Worm (Caenorhabditis elegans) whole organism, young adult: ENCODE results near the gene madf-4.
A peak's percentile ranks its signal among the peaks of the same experiment; 100 is the strongest.

Source experiments
- aptf-3 ChIP-seq: fragments of 200-800 bp; sonication (Bioruptor generic); IDR thresholded peaks from 2 replicates; pipeline ENCODE4 v1.3.6; 2022; ENCODE audit warnings: missing genetic modification characterization, missing compliant biosample characterization
- ceh-40 ChIP-seq: fragments of 200-800 bp; sonication (Bioruptor generic); IDR thresholded peaks from 2 replicates; pipeline ENCODE4 v1.3.6; 2022; ENCODE audit warnings: missing genetic modification characterization, missing compliant biosample characterization
- dox-1 ChIP-seq: fragments of 200-800 bp; sonication (Bioruptor generic); IDR thresholded peaks from 2 replicates; pipeline ENCODE4 v1.3.6; 2022; ENCODE audit warnings: missing genetic modification reagents, missing genetic modification characterization, missing compliant biosample characterization
- efl-1 ChIP-seq: fragments of 150-350 bp; optimal IDR thresholded peaks from 2 replicates; lab custom pipeline; 2014; ENCODE audit warnings: missing biosample characterization, missing genetic modification reagents, missing genetic modification characterization
- egrh-3 ChIP-seq: fragments of 200-800 bp; sonication (Bioruptor generic); IDR thresholded peaks from 2 replicates; pipeline ENCODE4 v1.3.6; 2022; ENCODE audit warnings: missing genetic modification reagents, missing genetic modification characterization, missing compliant biosample characterization
- gei-17 ChIP-seq: fragments of 200-800 bp; sonication (Bioruptor generic); optimal IDR thresholded peaks from 2 replicates; lab custom pipeline; 2018; ENCODE audit warnings: mild to moderate bottlenecking, missing genetic modification characterization, missing compliant biosample characterization
- nfyb-1 ChIP-seq: fragments of 200-800 bp; sonication (Bioruptor generic); IDR thresholded peaks from 2 replicates; pipeline ENCODE4 v1.3.6; 2022; ENCODE audit warnings: missing genetic modification reagents, missing genetic modification characterization, missing compliant biosample characterization
- nhr-179 ChIP-seq: sonication (generic microtip); optimal IDR thresholded peaks from 2 replicates; lab custom pipeline; 2016; ENCODE audit warnings: mild to moderate bottlenecking, missing genetic modification characterization, missing compliant biosample characterization
- repo-1 ChIP-seq: sonication (generic microtip); optimal IDR thresholded peaks from 2 replicates; lab custom pipeline; 2017; ENCODE audit warnings: mild to moderate bottlenecking, missing genetic modification characterization, missing compliant biosample characterization
- snpc-4 ChIP-seq, 5 experiments: fragments of 150-350 bp in 1 of 5; sonication (generic microtip) in 4 of 5; optimal IDR thresholded peaks; 2 replicates each; lab custom pipeline; 2014 to 2018; ENCODE audit warnings: missing genetic modification characterization in 5 of 5, missing biosample characterization in 3 of 5, antibody characterized with exemption in 2 of 5, mild to moderate bottlenecking in 2 of 5, missing compliant biosample characterization in 2 of 5, missing genotype in 2 of 5, moderate library complexity in 2 of 5, missing genetic modification reagents in 1 of 5
- tbx-9 ChIP-seq: sonication (generic microtip); optimal IDR thresholded peaks from 2 replicates; lab custom pipeline; 2016; ENCODE audit warnings: borderline replicate concordance, missing genetic modification characterization, inconsistent platforms, missing compliant biosample characterization
- unc-62 ChIP-seq: fragments of 150-350 bp; optimal IDR thresholded peaks from 2 replicates; lab custom pipeline; 2014; ENCODE audit warnings: missing biosample characterization, missing genetic modification reagents, missing genetic modification characterization
- zfh-2 ChIP-seq: fragments of 200-800 bp; sonication (Bioruptor generic); conservative IDR thresholded peaks from 2 replicates; pipeline ENCODE4 v1.3.6; 2022; ENCODE audit warnings: missing genetic modification reagents, missing genetic modification characterization, missing compliant biosample characterization
- ztf-18 ChIP-seq: sonication (generic microtip); optimal IDR thresholded peaks from 2 replicates; lab custom pipeline; 2016; ENCODE audit warnings: missing genotype, mild to moderate bottlenecking, missing genetic modification characterization, missing compliant biosample characterization

DNA sequence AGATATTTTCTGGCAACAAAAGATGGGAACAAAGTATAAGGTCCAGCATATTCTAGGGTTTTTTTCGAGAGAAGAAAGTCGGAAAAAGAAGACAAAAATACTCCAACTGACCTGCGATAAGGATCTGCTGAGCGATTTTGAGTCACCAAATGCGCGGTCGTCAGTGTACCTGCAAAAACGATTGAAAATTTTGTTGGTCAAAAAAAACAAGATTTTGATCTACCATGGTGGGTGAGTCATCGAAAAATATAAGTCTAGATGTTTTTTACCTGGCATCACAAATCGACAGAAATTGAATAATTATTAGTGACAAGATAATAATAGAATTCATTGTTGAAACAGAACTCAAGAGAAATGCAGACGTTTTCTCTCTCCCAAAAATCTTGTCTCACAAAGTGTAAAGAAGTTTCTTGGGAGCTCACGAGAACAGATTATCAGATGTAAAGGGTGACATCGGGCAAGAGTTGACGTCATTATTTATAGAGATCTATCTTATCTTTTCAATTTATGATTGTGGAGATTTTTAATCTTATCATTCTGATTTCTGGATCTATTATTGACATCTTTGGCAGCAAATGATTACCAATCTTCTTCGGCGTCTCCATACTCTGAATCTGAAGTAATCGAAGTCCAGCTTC is 23.1 kb upstream of the madf-4 start:
- TF ChIP-seq gei-17, result no peak
- no peak for TF ChIP-seq unc-62 (GFP tag; lab: Kevin White, UChicago)
- TF ChIP-seq ceh-40, result no peak
- TF ChIP-seq repo-1 (tag; lab: Kevin White, UChicago), result no peak
- no peak for TF ChIP-seq nhr-179
- TF ChIP-seq snpc-4 (GFP tag; optimal IDR thresholded peaks at IDR 0.05; lab: Kevin White, UChicago), result no peak
- no peak for TF ChIP-seq snpc-4 (tag; optimal IDR thresholded peaks at IDR 0.05; lab: Kevin White, UChicago)
- no peak for TF ChIP-seq ztf-18 (tag; lab: Kevin White, UChicago)
- TF ChIP-seq efl-1, result peak; percentile 64
- no peak for TF ChIP-seq zfh-2 (GFP tag; lab: Robert Waterston, UW)
- TF ChIP-seq tbx-9 (tag; lab: Kevin White, UChicago), result no peak
- no peak for TF ChIP-seq dox-1
- no peak for TF ChIP-seq aptf-3 (GFP tag; lab: Robert Waterston, UW)
- TF ChIP-seq egrh-3, result no peak
- TF ChIP-seq nfyb-1 (GFP tag; lab: Robert Waterston, UW), result no peak
